Worm (Caenorhabditis elegans) whole organism, L4 larva: ENCODE results near the gene irld-57.

Source experiments
- F10B5.3 ChIP-seq: sonication (generic microtip); optimal IDR thresholded peaks from 2 replicates; lab custom pipeline; 2016; ENCODE audit warnings: mild to moderate bottlenecking, missing genetic modification characterization, missing compliant biosample characterization
- F49E8.2 ChIP-seq: sonication (generic microtip); optimal IDR thresholded peaks from 2 replicates; lab custom pipeline; 2016; ENCODE audit warnings: missing compliant biosample characterization, mild to moderate bottlenecking, missing genetic modification characterization, borderline replicate concordance
- Y48G9A.11 ChIP-seq: fragments of 200-800 bp; sonication (Bioruptor generic); IDR thresholded peaks from 2 replicates; pipeline ENCODE4 v1.3.6; 2022; ENCODE audit warnings: missing genetic modification reagents, missing genetic modification characterization, missing compliant biosample characterization
- ZK337.2 ChIP-seq: fragments of 200-800 bp; sonication (Bioruptor generic); IDR thresholded peaks from 2 replicates; pipeline ENCODE4 v1.3.6; 2022; ENCODE audit warnings: missing genetic modification reagents, missing genetic modification characterization, missing compliant biosample characterization
- ZK546.5 ChIP-seq, 2 experiments: sonication (generic microtip); optimal IDR thresholded peaks; 2 replicates each; lab custom pipeline; 2017; ENCODE audit warnings: missing biosample characterization in 2 of 2, missing genetic modification characterization in 2 of 2
- aha-1 ChIP-seq: fragments of 150-350 bp; peaks from one replicate; lab custom pipeline; 2014; ENCODE audit warnings: missing biosample characterization, missing genetic modification characterization
- ama-1 ChIP-seq: fragments of 150-350 bp; optimal IDR thresholded peaks from 2 replicates; lab custom pipeline; 2014; ENCODE audit warnings: inconsistent platforms, mixed read lengths
- ceh-20 ChIP-seq: fragments of 200-800 bp; sonication (Bioruptor generic); IDR thresholded peaks from 2 replicates; pipeline ENCODE4 v1.3.6; 2022; ENCODE audit warnings: missing genetic modification reagents, missing genetic modification characterization, missing compliant biosample characterization
- ceh-82 ChIP-seq: sonication (generic microtip); optimal IDR thresholded peaks from 2 replicates; lab custom pipeline; 2017; ENCODE audit warnings: missing biosample characterization, missing genetic modification characterization
- ces-1 ChIP-seq: fragments of 150-350 bp; sonication (generic microtip); optimal IDR thresholded peaks from 4 replicates; lab custom pipeline; 2014; ENCODE audit warnings: missing biosample characterization, missing genetic modification reagents, missing genetic modification characterization
- ctbp-1 ChIP-seq: fragments of 200-800 bp; sonication (Bioruptor generic); IDR thresholded peaks from 2 replicates; pipeline ENCODE4 v1.3.6; 2022; ENCODE audit warnings: missing genetic modification reagents, missing genetic modification characterization, missing compliant biosample characterization
- daf-12 ChIP-seq: fragments of 150-350 bp; optimal IDR thresholded peaks from 2 replicates; lab custom pipeline; 2014; ENCODE audit warnings: missing biosample characterization, missing genetic modification reagents, missing genetic modification characterization
- daf-16 ChIP-seq, 3 experiments: sonication (generic microtip); optimal IDR thresholded peaks; 2 replicates each; lab custom pipeline; 2016 to 2017; ENCODE audit warnings: missing genetic modification characterization in 3 of 3, missing genetic modification reagents in 3 of 3, mild to moderate bottlenecking in 2 of 3, missing compliant biosample characterization in 2 of 3, missing biosample characterization in 1 of 3, moderate library complexity in 1 of 3
- dmd-6 ChIP-seq: fragments of 200-800 bp; sonication (Bioruptor generic); IDR thresholded peaks from 2 replicates; pipeline ENCODE4 v1.3.6; 2022; ENCODE audit warnings: missing genetic modification reagents, missing genetic modification characterization, missing compliant biosample characterization
- dpl-1 ChIP-seq: fragments of 150-350 bp; optimal IDR thresholded peaks from 2 replicates; lab custom pipeline; 2014; ENCODE audit warnings: missing biosample characterization, missing genetic modification reagents, missing genetic modification characterization
- dve-1 ChIP-seq: sonication (generic microtip); optimal IDR thresholded peaks from 2 replicates; lab custom pipeline; 2017; ENCODE audit warnings: antibody characterized with exemption, mild to moderate bottlenecking, missing genetic modification characterization, missing compliant biosample characterization; ENCODE audit not compliant: insufficient read depth
- gei-8 ChIP-seq: fragments of 200-800 bp; sonication (Bioruptor generic); optimal IDR thresholded peaks from 2 replicates; lab custom pipeline; 2018; ENCODE audit warnings: mild to moderate bottlenecking, missing genetic modification characterization, missing compliant biosample characterization
- hlh-30 ChIP-seq: sonication (generic microtip); optimal IDR thresholded peaks from 2 replicates; lab custom pipeline; 2017; ENCODE audit warnings: antibody characterized with exemption, mild to moderate bottlenecking, missing genetic modification characterization, missing compliant biosample characterization; ENCODE audit not compliant: insufficient read depth
- lim-7 ChIP-seq: fragments of 200-800 bp; sonication (Bioruptor generic); IDR thresholded peaks from 2 replicates; pipeline ENCODE4 v1.3.6; 2022; ENCODE audit warnings: missing genetic modification characterization, missing compliant biosample characterization
- lin-13 ChIP-seq: fragments of 150-350 bp; optimal IDR thresholded peaks from 2 replicates; lab custom pipeline; 2014; ENCODE audit warnings: missing biosample characterization, missing genetic modification reagents, missing genetic modification characterization
- lin-39 ChIP-seq: fragments of 150-350 bp; optimal IDR thresholded peaks from 2 replicates; lab custom pipeline; 2014; ENCODE audit warnings: missing biosample characterization, missing genetic modification reagents, missing genetic modification characterization
- lir-3 ChIP-seq: sonication (generic microtip); optimal IDR thresholded peaks from 2 replicates; lab custom pipeline; 2016; ENCODE audit warnings: mild to moderate bottlenecking, missing genetic modification characterization, missing compliant biosample characterization
- lsy-2 ChIP-seq, 2 experiments: fragments of 150-350 bp in 1 of 2; sonication (generic microtip) in 1 of 2; optimal IDR thresholded peaks; 2 replicates each; lab custom pipeline; 2014 to 2017; ENCODE audit warnings: missing biosample characterization in 2 of 2, missing genetic modification characterization in 2 of 2
- madf-9 ChIP-seq: fragments of 200-800 bp; sonication (Bioruptor generic); conservative IDR thresholded peaks from 2 replicates; pipeline ENCODE4 v1.3.6; 2022; ENCODE audit warnings: missing genetic modification reagents, missing genetic modification characterization, missing compliant biosample characterization
- mdl-1 ChIP-seq, 2 experiments: fragments of 150-350 bp in 1 of 2; sonication (generic microtip) in 1 of 2; optimal IDR thresholded peaks; 2 replicates each; lab custom pipeline; 2014 to 2017; ENCODE audit warnings: missing biosample characterization in 2 of 2, missing genetic modification characterization in 2 of 2
- mes-2 ChIP-seq: sonication (generic microtip); optimal IDR thresholded peaks from 2 replicates; lab custom pipeline; 2016; ENCODE audit warnings: missing genotype, mild to moderate bottlenecking, missing genetic modification characterization, missing compliant biosample characterization; ENCODE audit not compliant: poor library complexity, severe bottlenecking
- mxl-3 ChIP-seq: fragments of 200-800 bp; sonication (Bioruptor generic); optimal IDR thresholded peaks from 2 replicates; lab custom pipeline; 2018; ENCODE audit warnings: mild to moderate bottlenecking, missing genetic modification characterization, missing compliant biosample characterization
- nhr-11 ChIP-seq: fragments of 150-350 bp; optimal IDR thresholded peaks from 2 replicates; lab custom pipeline; 2014; ENCODE audit warnings: missing biosample characterization, missing genetic modification characterization
- nhr-111 ChIP-seq: fragments of 200-800 bp; sonication (Bioruptor generic); optimal IDR thresholded peaks from 2 replicates; lab custom pipeline; 2018; ENCODE audit warnings: mild to moderate bottlenecking, missing genetic modification characterization, missing compliant biosample characterization
- nhr-237 ChIP-seq: sonication (generic microtip); optimal IDR thresholded peaks from 2 replicates; lab custom pipeline; 2017; ENCODE audit warnings: missing biosample characterization, missing genetic modification characterization
- nhr-28 ChIP-seq: fragments of 150-350 bp; optimal IDR thresholded peaks from 2 replicates; lab custom pipeline; 2014; ENCODE audit warnings: missing biosample characterization, missing genetic modification characterization
- nhr-42 ChIP-seq: fragments of 200-800 bp; sonication (Bioruptor generic); IDR thresholded peaks from 2 replicates; pipeline ENCODE4 v1.3.6; 2022; ENCODE audit warnings: missing genetic modification characterization, missing compliant biosample characterization
- nhr-77 ChIP-seq: fragments of 150-350 bp; optimal IDR thresholded peaks from 2 replicates; lab custom pipeline; 2014; ENCODE audit warnings: missing biosample characterization, missing genetic modification characterization
- pqm-1 ChIP-seq: sonication (generic microtip); optimal IDR thresholded peaks from 2 replicates; lab custom pipeline; 2017; ENCODE audit warnings: missing biosample characterization, missing genetic modification characterization
- sdz-12 ChIP-seq: fragments of 200-800 bp; sonication (Bioruptor generic); optimal IDR thresholded peaks from 2 replicates; lab custom pipeline; 2018; ENCODE audit warnings: mild to moderate bottlenecking, missing genetic modification characterization, missing compliant biosample characterization
- snpc-4 ChIP-seq: fragments of 150-350 bp; optimal IDR thresholded peaks from 2 replicates; lab custom pipeline; 2014; ENCODE audit warnings: missing biosample characterization, missing genetic modification characterization
- zag-1 ChIP-seq: fragments of 150-350 bp; optimal IDR thresholded peaks from 2 replicates; lab custom pipeline; 2014; ENCODE audit warnings: missing biosample characterization, missing genetic modification characterization
- zfp-2 ChIP-seq: sonication (generic microtip); optimal IDR thresholded peaks from 2 replicates; lab custom pipeline; 2016; ENCODE audit warnings: mild to moderate bottlenecking, missing genetic modification characterization, missing compliant biosample characterization
- zip-2 ChIP-seq: fragments of 150-350 bp; optimal IDR thresholded peaks from 2 replicates; lab custom pipeline; 2014; ENCODE audit warnings: missing biosample characterization, missing genetic modification characterization

Gene irld-57

ce11 chrV:15726610-15727009 is at the start of gene irld-57, which contains the start of gene sfxn-1.3:
irld-57 (minus strand) TSS chrV:15726710.
sfxn-1.3 (plus strand) TSS chrV:15726841.
- TF ChIP-seq zag-1: no peak
- TF ChIP-seq Y48G9A.11 (GFP tag; lab: Robert Waterston, UW): no peak
- no peak for TF ChIP-seq sdz-12 (GFP tag; lab: Kevin White, UChicago)
- no peak for TF ChIP-seq mes-2
- TF ChIP-seq ceh-82: no peak
- TF ChIP-seq nhr-77 (tag; lab: Kevin White, UChicago): no peak
- no peak for TF ChIP-seq ctbp-1 (GFP tag; lab: Robert Waterston, UW)
- TF ChIP-seq daf-12: no peak
- TF ChIP-seq dve-1 (tag; lab: Kevin White, UChicago): no peak
- no peak for TF ChIP-seq lsy-2 (tag; optimal IDR thresholded peaks at IDR 0.05; lab: Kevin White, UChicago)
- TF ChIP-seq nhr-237 (tag; lab: Kevin White, UChicago): no peak
- TF ChIP-seq mdl-1 (tag; optimal IDR thresholded peaks at IDR 0.05; lab: Kevin White, UChicago): no peak
- TF ChIP-seq nhr-11: no peak
- no peak for TF ChIP-seq ces-1 (GFP tag; lab: Kevin White, UChicago)
- no peak for TF ChIP-seq ceh-20 (GFP tag; lab: Robert Waterston, UW)
- TF ChIP-seq nhr-42 (GFP tag; lab: Robert Waterston, UW): no peak
- no peak for TF ChIP-seq lir-3
- no peak for TF ChIP-seq F49E8.2
- TF ChIP-seq ZK546.5 (tag; optimal IDR thresholded peaks at IDR 0.05; lab: Kevin White, UChicago): no peak
- TF ChIP-seq, all 104 proteins: peak for 0

DNA sequence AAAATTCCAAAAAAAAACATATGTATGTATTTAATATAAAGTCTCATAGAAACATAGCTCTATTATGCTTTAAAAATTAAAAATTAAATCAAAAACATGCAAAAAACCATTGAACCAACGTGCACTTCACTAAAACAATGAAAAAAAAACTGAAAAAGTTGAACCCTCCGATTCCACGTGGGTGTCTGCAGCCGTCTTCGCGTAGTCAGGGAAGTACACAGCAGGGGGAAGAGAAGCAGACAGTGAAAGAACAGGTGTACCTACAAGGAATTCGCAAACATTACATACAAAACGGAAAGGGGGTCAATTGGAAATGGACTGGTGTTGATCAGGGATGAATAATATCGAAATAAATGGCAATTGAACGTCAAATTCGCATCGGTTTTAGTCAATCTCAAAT is 47.4 kb upstream of the irld-57 start:
- TF ChIP-seq aha-1 (tag; lab: Kevin White, UChicago): no peak
- no peak for TF ChIP-seq lin-13
- no peak for TF ChIP-seq ces-1 (GFP tag; lab: Kevin White, UChicago)
- TF ChIP-seq zip-2 (tag; lab: Kevin White, UChicago): no peak
- peak; percentile 80 for TF ChIP-seq mxl-3 (GFP tag; lab: Kevin White, UChicago)
- no peak for TF ChIP-seq F10B5.3 (tag; lab: Kevin White, UChicago)
- TF ChIP-seq nhr-28 (tag; lab: Kevin White, UChicago): peak; percentile 21
- no peak for TF ChIP-seq snpc-4 (tag; lab: Kevin White, UChicago)
- no peak for TF ChIP-seq lim-7
- TF ChIP-seq hlh-30 (tag; lab: Kevin White, UChicago): no peak
- TF ChIP-seq daf-16 (GFP tag; optimal IDR thresholded peaks at IDR 0.05; lab: Kevin White, UChicago): no peak
- TF ChIP-seq daf-16 (tag; optimal IDR thresholded peaks at IDR 0.05; lab: Kevin White, UChicago): peak; percentile 55
- peak; percentile 16 to 53 for TF ChIP-seq mdl-1 (tag; optimal IDR thresholded peaks at IDR 0.05; lab: Kevin White, UChicago)
- no peak for TF ChIP-seq madf-9 (GFP tag; lab: Robert Waterston, UW)
- no peak for TF ChIP-seq ZK337.2
- no peak for TF ChIP-seq lin-39 (tag; lab: Kevin White, UChicago)
- no peak for TF ChIP-seq zfp-2 (tag; lab: Kevin White, UChicago)
- no peak for TF ChIP-seq gei-8
- TF ChIP-seq dmd-6 (GFP tag; lab: Robert Waterston, UW): peak; percentile 46; the same call in 1 of the 2 replicates
- TF ChIP-seq zag-1: no peak
- TF ChIP-seq dpl-1: no peak
- TF ChIP-seq, all 104 proteins: peak for 5

ce11 chrV:15773141-15773540 is 46.6 kb upstream of the irld-57 start, which contains the start of gene nhr-60:
nhr-60 (minus strand) TSS chrV:15773241.
- TF ChIP-seq nhr-111: no peak
- no peak for TF ChIP-seq pqm-1 (tag; lab: Kevin White, UChicago)
- no peak for TF ChIP-seq ama-1 (lab: Kevin White, UChicago)
- TF ChIP-seq ctbp-1 (GFP tag; lab: Robert Waterston, UW): no peak
- TF ChIP-seq ces-1 (GFP tag; lab: Kevin White, UChicago): no peak
